Fruit fly (Drosophila melanogaster): Measurements from ENCODE around the gene CG9855.

The CG9855 gene

DNA sequence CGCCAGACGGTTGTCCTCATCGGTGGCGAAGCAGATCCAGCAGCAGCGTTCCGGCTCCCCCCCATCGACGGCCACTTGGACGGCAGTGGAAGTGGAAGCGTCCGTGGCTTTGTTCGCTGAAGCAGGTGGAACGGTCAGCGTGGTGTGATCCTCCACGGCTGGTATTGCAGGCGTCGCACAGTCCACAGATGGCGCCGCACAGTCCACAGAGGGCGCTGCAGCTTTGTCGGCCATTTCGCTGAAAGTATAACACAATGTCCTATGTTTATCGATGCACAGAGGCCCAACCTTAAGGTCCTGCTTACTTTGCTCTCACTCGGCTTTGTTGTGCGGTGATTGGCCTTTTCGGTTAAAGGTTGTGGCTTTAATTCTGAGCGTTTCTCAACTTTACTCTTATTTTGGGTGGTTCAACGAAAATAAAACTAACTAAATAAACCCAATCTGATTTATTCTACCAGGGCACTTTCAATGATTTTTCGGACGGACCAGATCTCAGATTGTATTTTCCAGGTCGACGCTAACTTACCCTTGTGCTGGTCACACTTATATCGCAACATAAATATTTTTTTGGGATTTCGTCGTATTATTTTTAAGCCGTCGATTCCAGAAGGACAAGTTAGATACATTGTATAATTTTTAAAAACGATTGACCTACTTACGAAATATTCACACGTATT, at the start of gene CG9855:
Gene CG9855 (minus strand): TSS at position 473 of the 677 bp plus-strand sequence.
- TF ChIP-seq Hnf4 (GFP tag; optimal IDR thresholded peaks at IDR 0.05) = no peak
- TF ChIP-seq woc (GFP tag; optimal IDR thresholded peaks at IDR 0.05) = peak; percentile 6
- TF ChIP-seq tai (GFP tag; optimal IDR thresholded peaks at IDR 0.05) = no peak
- TF ChIP-seq HLH106 (tag; optimal IDR thresholded peaks at IDR 0.05) = no peak
- no peak for TF ChIP-seq dsf (GFP tag; optimal IDR thresholded peaks at IDR 0.05; ENCODE audit: borderline replicate concordance)
- TF ChIP-seq br (GFP tag; optimal IDR thresholded peaks at IDR 0.05) = no peak
- TF ChIP-seq Hr78 (GFP tag; optimal IDR thresholded peaks at IDR 0.05) = no peak
- TF ChIP-seq CG9705 (GFP tag; optimal IDR thresholded peaks at IDR 0.05) = no peak
- TF ChIP-seq sage (GFP tag; optimal IDR thresholded peaks at IDR 0.05) = no peak
- TF ChIP-seq Rel (GFP tag; optimal IDR thresholded peaks at IDR 0.05) = no peak
- TF ChIP-seq Rel (tag; optimal IDR thresholded peaks at IDR 0.05) = peak; percentile 92
- no peak for TF ChIP-seq Abd-B (GFP tag; optimal IDR thresholded peaks at IDR 0.05)
- TF ChIP-seq pan (optimal IDR thresholded peaks at IDR 0.05) = no peak
- TF ChIP-seq lola (GFP tag; optimal IDR thresholded peaks at IDR 0.05) = no peak
- TF ChIP-seq usp (GFP tag; optimal IDR thresholded peaks at IDR 0.05) = no peak
- no peak for TF ChIP-seq Myc (optimal IDR thresholded peaks at IDR 0.05)
- TF ChIP-seq brk (GFP tag; optimal IDR thresholded peaks at IDR 0.05) = no peak
- TF ChIP-seq h (GFP tag; optimal IDR thresholded peaks at IDR 0.05) = peak; percentile 4

dm6 chr3R:4446455-4447224, 49.0 kb upstream of the CG9855 start:
- TF ChIP-seq rgr (GFP tag; optimal IDR thresholded peaks at IDR 0.05) = peak; percentile 56
- TF ChIP-seq Dif (GFP tag; optimal IDR thresholded peaks at IDR 0.05; ENCODE audit: partially characterized antibody) = no peak
- TF ChIP-seq Abd-B (GFP tag; optimal IDR thresholded peaks at IDR 0.05) = no peak
- no peak for TF ChIP-seq Rel (GFP tag; optimal IDR thresholded peaks at IDR 0.05)
- peak; percentile 50 for TF ChIP-seq Rel (tag; optimal IDR thresholded peaks at IDR 0.05)

DNA sequence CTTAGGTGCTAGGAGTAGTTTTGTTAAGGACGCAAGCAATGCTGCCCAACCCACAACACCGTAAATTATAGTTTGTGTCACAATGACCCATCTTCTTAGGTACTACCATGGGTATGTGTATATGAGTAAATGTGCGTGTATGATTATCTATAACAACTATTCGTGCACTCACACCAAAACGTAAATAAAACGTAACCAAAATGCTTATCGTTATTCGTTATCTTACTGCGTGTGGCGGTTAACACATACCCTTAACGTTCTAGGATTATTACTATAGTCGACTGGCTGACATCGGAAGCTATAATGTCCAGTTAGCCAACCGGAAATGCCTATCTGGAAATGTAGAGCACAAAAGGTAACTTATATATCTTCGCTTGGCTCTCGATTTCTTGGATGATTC, 47.4 kb upstream of the CG9855 start:
- no peak for TF ChIP-seq fru (GFP tag; optimal IDR thresholded peaks at IDR 0.05)
- no peak for TF ChIP-seq OdsH (GFP tag; optimal IDR thresholded peaks at IDR 0.05)
- no peak for TF ChIP-seq psq (GFP tag; optimal IDR thresholded peaks at IDR 0.05)
- TF ChIP-seq CrebA (GFP tag; optimal IDR thresholded peaks at IDR 0.05; ENCODE audit: borderline replicate concordance) = no peak
- TF ChIP-seq lola (GFP tag; optimal IDR thresholded peaks at IDR 0.05) = no peak
- no peak for TF ChIP-seq Hr78 (GFP tag; optimal IDR thresholded peaks at IDR 0.05)
- no peak for TF ChIP-seq CG9705 (GFP tag; optimal IDR thresholded peaks at IDR 0.05)
- no peak for TF ChIP-seq rgr (GFP tag; optimal IDR thresholded peaks at IDR 0.05)
- no peak for TF ChIP-seq pan (optimal IDR thresholded peaks at IDR 0.05)
- no peak for TF ChIP-seq Hnf4 (GFP tag; optimal IDR thresholded peaks at IDR 0.05)
- no peak for TF ChIP-seq Jra (GFP tag; optimal IDR thresholded peaks at IDR 0.05)
- no peak for TF ChIP-seq N (GFP tag; optimal IDR thresholded peaks at IDR 0.05)
- TF ChIP-seq HLH106 (tag; optimal IDR thresholded peaks at IDR 0.05) = no peak
- no peak for TF ChIP-seq sage (GFP tag; optimal IDR thresholded peaks at IDR 0.05)
- TF ChIP-seq ey (GFP tag; optimal IDR thresholded peaks at IDR 0.05) = no peak

DNA sequence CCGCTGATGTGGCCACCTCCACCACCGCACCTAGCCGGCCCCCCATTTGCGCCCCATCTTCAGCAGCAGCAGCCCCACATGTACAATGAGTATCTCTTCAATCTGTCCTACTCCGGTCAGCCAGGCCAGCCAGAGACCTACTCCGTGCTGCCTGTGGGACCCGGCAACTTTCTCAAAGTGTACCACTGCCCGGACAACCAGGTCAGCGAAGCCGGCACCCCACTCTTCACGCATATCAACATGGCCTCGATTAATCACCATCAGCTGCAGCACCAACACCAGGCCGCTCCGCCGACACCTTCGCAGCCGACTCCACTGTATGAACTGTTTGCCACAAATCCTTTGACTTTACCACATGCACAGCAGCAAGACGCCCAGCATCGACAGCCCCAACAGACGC, 40.1 kb upstream of the CG9855 start:
- no peak for TF ChIP-seq Hr83 (GFP tag; optimal IDR thresholded peaks at IDR 0.05; ENCODE audit: poor library complexity, severe bottlenecking)
- no peak for TF ChIP-seq Dif (GFP tag; optimal IDR thresholded peaks at IDR 0.05; ENCODE audit: partially characterized antibody)
- no peak for TF ChIP-seq foxo (GFP tag; optimal IDR thresholded peaks at IDR 0.05)
- TF ChIP-seq Abd-B (GFP tag; optimal IDR thresholded peaks at IDR 0.05) = no peak

- TF ChIP-seq brk (GFP tag; optimal IDR thresholded peaks at IDR 0.05) (no peak), Hr78 (GFP tag; optimal IDR thresholded peaks at IDR 0.05) (no peak), rgr (GFP tag; optimal IDR thresholded peaks at IDR 0.05) (peak; percentile 74), sv (GFP tag; optimal IDR thresholded peaks at IDR 0.05) (peak; percentile 29), CG9705 (GFP tag; optimal IDR thresholded peaks at IDR 0.05) (peak; percentile 29), usp (GFP tag; optimal IDR thresholded peaks at IDR 0.05) (no peak), OdsH (GFP tag; optimal IDR thresholded peaks at IDR 0.05) (peak; percentile 60), Hr83 (GFP tag; optimal IDR thresholded peaks at IDR 0.05; ENCODE audit: poor library complexity, severe bottlenecking) (peak; percentile 46), Abd-B (GFP tag; optimal IDR thresholded peaks at IDR 0.05) (no peak), Myc (optimal IDR thresholded peaks at IDR 0.05) (no peak), Dfd (GFP tag; optimal IDR thresholded peaks at IDR 0.05) (no peak), h (GFP tag; optimal IDR thresholded peaks at IDR 0.05) (peak; percentile 77), HLH106 (tag; optimal IDR thresholded peaks at IDR 0.05) (peak; percentile 68), br (GFP tag; optimal IDR thresholded peaks at IDR 0.05) (peak; percentile 65), foxo (GFP tag; optimal IDR thresholded peaks at IDR 0.05) (peak in 1 of 2 experiments; percentile 79), dl (GFP tag; optimal IDR thresholded peaks at IDR 0.05; ENCODE audit: insufficient read depth in 1 of 2, partially characterized antibody in 2 of 2) (no peak), sage (GFP tag; optimal IDR thresholded peaks at IDR 0.05) (no peak), woc (GFP tag; optimal IDR thresholded peaks at IDR 0.05) (no peak), Hnf4 (GFP tag; optimal IDR thresholded peaks at IDR 0.05) (no peak), jim (GFP tag; optimal IDR thresholded peaks at IDR 0.05) (no peak), psq (GFP tag; optimal IDR thresholded peaks at IDR 0.05) (peak; percentile 38), Vsx2 (GFP tag; optimal IDR thresholded peaks at IDR 0.05; ENCODE audit: partially characterized antibody) (no peak), pan (optimal IDR thresholded peaks at IDR 0.05) (no peak), fru (GFP tag; optimal IDR thresholded peaks at IDR 0.05) (peak; percentile 64), Sp1 (GFP tag; optimal IDR thresholded peaks at IDR 0.05) (peak; percentile 64), GATAd (GFP tag; optimal IDR thresholded peaks at IDR 0.05) (no peak), Jra (GFP tag; optimal IDR thresholded peaks at IDR 0.05) (no peak), ey (GFP tag; optimal IDR thresholded peaks at IDR 0.05) (peak; percentile 67)
These were observed 39.4 kb upstream of the CG9855 start, which contains the start of the genes Lipt2 and CG14650 for dm6 chr3R:4437113-4437512. TSS of gene Lipt2 (minus strand) at chr3R:4437329. TSS of gene CG14650 (plus strand) at chr3R:4437387.

Measured in whole organism, wandering third instar larva.